Fruit fly (Drosophila melanogaster) whole organism, embryonic: ENCODE measurements around the gene Gpdh3.

Source experiments
- Bteb2 ChIP-seq: fragments of 200-800 bp; sonication (Bioruptor generic); optimal IDR thresholded peaks from 2 replicates; lab custom pipeline; 2016; ENCODE audit warnings: missing biosample characterization, missing genetic modification characterization
- CG10543 ChIP-seq: fragments of 200-800 bp; sonication (Bioruptor generic); optimal IDR thresholded peaks from 3 replicates; lab custom pipeline; 2017; ENCODE audit warnings: missing biosample characterization, mild to moderate bottlenecking, missing genetic modification characterization, moderate library complexity
- CG11093 ChIP-seq: fragments of 200-800 bp; sonication (Bioruptor generic); IDR thresholded peaks from 3 replicates; pipeline ENCODE4 v1.3.6; 2022; ENCODE audit warnings: missing biosample characterization, missing genetic modification characterization
- CG11560 ChIP-seq: fragments of 200-800 bp; sonication (Bioruptor generic); IDR thresholded peaks from 3 replicates; pipeline ENCODE4 v1.3.6; 2022; ENCODE audit warnings: missing biosample characterization, missing genetic modification characterization
- CG15696 ChIP-seq: fragments of 200-800 bp; sonication (Bioruptor generic); optimal IDR thresholded peaks from 2 replicates; lab custom pipeline; 2019; ENCODE audit warnings: missing biosample characterization, mild to moderate bottlenecking, missing genetic modification characterization, moderate library complexity
- CG1832 ChIP-seq: fragments of 200-800 bp; sonication (Bioruptor generic); optimal IDR thresholded peaks from 2 replicates; lab custom pipeline; 2017; ENCODE audit warnings: missing biosample characterization, mild to moderate bottlenecking, missing genetic modification characterization, inconsistent platforms
- CG2120 ChIP-seq: fragments of 200-800 bp; sonication (Bioruptor generic); optimal IDR thresholded peaks from 3 replicates; lab custom pipeline; 2016; ENCODE audit warnings: missing biosample characterization, missing genetic modification characterization
- CG2129 ChIP-seq: fragments of 200-800 bp; sonication (Bioruptor generic); IDR thresholded peaks from 2 replicates; pipeline ENCODE4 v1.3.6; 2022; ENCODE audit warnings: missing biosample characterization, missing genetic modification characterization; ENCODE audit not compliant: partially characterized antibody
- CG2889 ChIP-seq: fragments of 200-800 bp; sonication (Bioruptor generic); IDR thresholded peaks from 3 replicates; pipeline ENCODE4 v1.3.6; 2022; ENCODE audit warnings: missing biosample characterization, missing genetic modification characterization
- CG4617 ChIP-seq: fragments of 200-800 bp; sonication (Bioruptor generic); optimal IDR thresholded peaks from 3 replicates; lab custom pipeline; 2016; ENCODE audit warnings: missing biosample characterization, missing genetic modification characterization, borderline replicate concordance
- CG5180 ChIP-seq: fragments of 200-800 bp; sonication (Bioruptor generic); optimal IDR thresholded peaks from 3 replicates; lab custom pipeline; 2017; ENCODE audit warnings: missing biosample characterization, missing genetic modification characterization, mild to moderate bottlenecking, moderate library complexity, missing genetic modification reagents
- CG7372 ChIP-seq: fragments of 200-800 bp; sonication (Bioruptor generic); IDR thresholded peaks from 2 replicates; pipeline ENCODE4 v1.3.6; 2022; ENCODE audit warnings: missing biosample characterization, missing genetic modification characterization
- CG7928 ChIP-seq: fragments of 200-800 bp; sonication (Bioruptor generic); optimal IDR thresholded peaks from 2 replicates; lab custom pipeline; 2017; ENCODE audit warnings: missing biosample characterization, mild to moderate bottlenecking, missing genetic modification characterization
- CG8765 ChIP-seq: fragments of 200-800 bp; sonication (Bioruptor generic); IDR thresholded peaks from 2 replicates; pipeline ENCODE4 v1.3.6; 2022; ENCODE audit warnings: missing biosample characterization, missing genetic modification characterization
- CG9609 ChIP-seq: fragments of 200-800 bp; sonication (Bioruptor generic); optimal IDR thresholded peaks from 3 replicates; lab custom pipeline; 2016; ENCODE audit warnings: missing biosample characterization, missing genetic modification characterization
- CG9727 ChIP-seq: fragments of 200-800 bp; sonication (Bioruptor generic); optimal IDR thresholded peaks from 3 replicates; lab custom pipeline; 2017; ENCODE audit warnings: missing biosample characterization, mild to moderate bottlenecking, missing genetic modification characterization
- Dll ChIP-seq: fragments of 200-800 bp; sonication (Bioruptor generic); IDR thresholded peaks from 4 replicates; pipeline ENCODE4 v1.3.6; 2022; ENCODE audit warnings: missing biosample characterization, missing genetic modification characterization; ENCODE audit not compliant: partially characterized antibody
- Fer2 ChIP-seq: fragments of 200-800 bp; sonication (Bioruptor generic); optimal IDR thresholded peaks from 2 replicates; lab custom pipeline; 2018; ENCODE audit warnings: missing biosample characterization, mild to moderate bottlenecking, missing genetic modification characterization, moderate library complexity
- Gsc ChIP-seq: fragments of 200-800 bp; sonication (Bioruptor generic); IDR thresholded peaks from 2 replicates; pipeline ENCODE4 v1.3.6; 2022; ENCODE audit warnings: missing biosample characterization, missing genetic modification characterization
- H2.0 ChIP-seq: fragments of 200-800 bp; sonication (Bioruptor generic); IDR thresholded peaks from 2 replicates; pipeline ENCODE4 v1.3.6; 2022; ENCODE audit warnings: missing biosample characterization, missing genetic modification characterization
- HmgZ ChIP-seq: fragments of 200-800 bp; sonication (Bioruptor generic); optimal IDR thresholded peaks from 2 replicates; lab custom pipeline; 2018; ENCODE audit warnings: missing biosample characterization, mild to moderate bottlenecking, missing genetic modification characterization
- Med ChIP-seq: fragments of 200-800 bp; sonication (Bioruptor generic); peaks from one replicate; lab custom pipeline; 2016; ENCODE audit warnings: missing biosample characterization, missing genetic modification characterization, mild to moderate bottlenecking, inconsistent platforms, moderate library complexity
- Six4 ChIP-seq: fragments of 200-800 bp; sonication (Bioruptor generic); optimal IDR thresholded peaks from 2 replicates; lab custom pipeline; 2016; ENCODE audit warnings: missing biosample characterization, missing genetic modification characterization
- Sry-δ ChIP-seq: fragments of 200-800 bp; sonication (Bioruptor generic); optimal IDR thresholded peaks from 2 replicates; lab custom pipeline; 2016; ENCODE audit warnings: missing biosample characterization, missing genetic modification characterization
- Stat92E ChIP-seq, 3 experiments: fragments of >200 bp in 2 of 3; fragments of 200-800 bp in 1 of 3; sonication (Bioruptor generic) in 1 of 3; optimal IDR thresholded peaks; 2 replicates each; lab custom pipeline; 2017 to 2019; ENCODE audit warnings: missing biosample characterization in 3 of 3, missing genetic modification characterization in 3 of 3, mild to moderate bottlenecking in 1 of 3, moderate library complexity in 1 of 3
- Vsx1 ChIP-seq: fragments of 200-800 bp; sonication (Bioruptor generic); optimal IDR thresholded peaks from 2 replicates; lab custom pipeline; 2017; ENCODE audit warnings: missing biosample characterization, mild to moderate bottlenecking, missing genetic modification characterization, missing genetic modification reagents
- al ChIP-seq: fragments of 200-800 bp; sonication (Bioruptor generic); IDR thresholded peaks from 2 replicates; pipeline ENCODE4 v1.3.6; 2022; ENCODE audit warnings: missing biosample characterization, missing genetic modification characterization
- crol ChIP-seq: fragments of 200-800 bp; sonication (Bioruptor generic); IDR thresholded peaks from 2 replicates; pipeline ENCODE4 v1.3.6; 2022; ENCODE audit warnings: missing biosample characterization, missing genetic modification characterization
- dimm ChIP-seq: fragments of 200-800 bp; sonication (Bioruptor generic); IDR thresholded peaks from 2 replicates; pipeline ENCODE4 v1.3.6; 2022; ENCODE audit warnings: missing biosample characterization, missing genetic modification characterization
- gce ChIP-seq: fragments of 200-800 bp; sonication (Bioruptor generic); IDR thresholded peaks from 3 replicates; pipeline ENCODE4 v1.3.6; 2022; ENCODE audit warnings: missing biosample characterization, missing genetic modification characterization
- gem ChIP-seq: fragments of 200-800 bp; sonication (Bioruptor generic); optimal IDR thresholded peaks from 2 replicates; lab custom pipeline; 2019; ENCODE audit warnings: missing biosample characterization, mild to moderate bottlenecking, missing genetic modification characterization, moderate library complexity
- hkb ChIP-seq, 2 experiments: fragments of 200-800 bp in 1 of 2; fragments of >200 bp in 1 of 2; sonication (Bioruptor generic) in 1 of 2; IDR thresholded peaks in 1 of 2; optimal IDR thresholded peaks in 1 of 2; 2 replicates each; pipeline versions ENCODE4 v1.3.6 to Lab custom; 2017 to 2022; ENCODE audit warnings: missing biosample characterization in 1 of 2, missing genetic modification characterization in 1 of 2
- jigr1 ChIP-seq: fragments of 200-800 bp; sonication (Bioruptor generic); IDR thresholded peaks from 3 replicates; pipeline ENCODE4 v1.3.6; 2022; ENCODE audit warnings: missing biosample characterization, missing genetic modification characterization
- jumu ChIP-seq: fragments of 200-800 bp; sonication (Bioruptor generic); optimal IDR thresholded peaks from 3 replicates; lab custom pipeline; 2016; ENCODE audit warnings: missing biosample characterization, missing genetic modification characterization
- lbe ChIP-seq: fragments of 200-800 bp; sonication (Bioruptor generic); optimal IDR thresholded peaks from 2 replicates; lab custom pipeline; 2016; ENCODE audit warnings: missing biosample characterization, mild to moderate bottlenecking, missing genetic modification characterization
- nau ChIP-seq: fragments of 200-800 bp; sonication (Bioruptor generic); optimal IDR thresholded peaks from 3 replicates; lab custom pipeline; 2017; ENCODE audit warnings: missing biosample characterization, mild to moderate bottlenecking, missing genetic modification characterization, missing genetic modification reagents
- odd ChIP-seq: fragments of 200-800 bp; sonication (Bioruptor generic); optimal IDR thresholded peaks from 2 replicates; lab custom pipeline; 2017; ENCODE audit warnings: missing biosample characterization, mild to moderate bottlenecking, missing genetic modification characterization
- prd ChIP-seq, 3 experiments: fragments of >200 bp in 2 of 3; fragments of 200-800 bp in 1 of 3; sonication (Bioruptor generic) in 1 of 3; optimal IDR thresholded peaks in 2 of 3; IDR thresholded peaks in 1 of 3; 2 replicates in 2 of 3; 3 replicates in 1 of 3; pipeline versions ENCODE4 v1.3.6 to Lab custom; 2017 to 2022; ENCODE audit warnings: missing biosample characterization in 1 of 3, missing genetic modification characterization in 1 of 3
- pzg ChIP-seq: fragments of 200-800 bp; sonication (Bioruptor generic); optimal IDR thresholded peaks from 3 replicates; lab custom pipeline; 2018; ENCODE audit warnings: missing biosample characterization, mild to moderate bottlenecking, missing genetic modification characterization, moderate library complexity
- repo ChIP-seq: fragments of 200-800 bp; sonication (Bioruptor generic); optimal IDR thresholded peaks from 2 replicates; lab custom pipeline; 2016; ENCODE audit warnings: missing biosample characterization, missing genetic modification characterization
- sc ChIP-seq, 3 experiments: fragments of >200 bp in 2 of 3; fragments of 200-800 bp in 1 of 3; sonication (Bioruptor generic) in 1 of 3; optimal IDR thresholded peaks; 2 replicates in 2 of 3; 3 replicates in 1 of 3; lab custom pipeline; 2017; ENCODE audit warnings: mild to moderate bottlenecking in 1 of 3, missing biosample characterization in 1 of 3, missing genetic modification characterization in 1 of 3, missing genetic modification reagents in 1 of 3
- sima ChIP-seq: fragments of 200-800 bp; sonication (Bioruptor generic); optimal IDR thresholded peaks from 2 replicates; lab custom pipeline; 2016; ENCODE audit warnings: missing biosample characterization, missing genetic modification characterization
- so ChIP-seq: fragments of 200-800 bp; sonication (Bioruptor generic); IDR thresholded peaks from 3 replicates; pipeline ENCODE4 v1.3.6; 2022; ENCODE audit warnings: missing biosample characterization, missing genetic modification characterization
- sr ChIP-seq: fragments of 200-800 bp; sonication (Bioruptor generic); IDR thresholded peaks from 3 replicates; pipeline ENCODE4 v1.3.6; 2022; ENCODE audit warnings: missing biosample characterization, missing genetic modification characterization
- unc-4 ChIP-seq: fragments of 200-800 bp; sonication (Bioruptor generic); IDR thresholded peaks from 2 replicates; pipeline ENCODE4 v1.3.6; 2022; ENCODE audit warnings: missing biosample characterization, missing genetic modification characterization; ENCODE audit not compliant: partially characterized antibody
- unpg ChIP-seq: fragments of 200-800 bp; sonication (Bioruptor generic); optimal IDR thresholded peaks from 3 replicates; lab custom pipeline; 2018; ENCODE audit warnings: missing biosample characterization, mild to moderate bottlenecking, missing genetic modification characterization, moderate library complexity
- wdn ChIP-seq: fragments of 200-800 bp; sonication (Bioruptor generic); IDR thresholded peaks from 2 replicates; pipeline ENCODE4 v1.3.6; 2022; ENCODE audit warnings: missing biosample characterization, missing genetic modification characterization
- z ChIP-seq: fragments of 200-800 bp; sonication (Bioruptor generic); IDR thresholded peaks from 3 replicates; pipeline ENCODE4 v1.3.6; 2022; ENCODE audit warnings: missing biosample characterization, missing genetic modification characterization

The Gpdh3 gene

DNA sequence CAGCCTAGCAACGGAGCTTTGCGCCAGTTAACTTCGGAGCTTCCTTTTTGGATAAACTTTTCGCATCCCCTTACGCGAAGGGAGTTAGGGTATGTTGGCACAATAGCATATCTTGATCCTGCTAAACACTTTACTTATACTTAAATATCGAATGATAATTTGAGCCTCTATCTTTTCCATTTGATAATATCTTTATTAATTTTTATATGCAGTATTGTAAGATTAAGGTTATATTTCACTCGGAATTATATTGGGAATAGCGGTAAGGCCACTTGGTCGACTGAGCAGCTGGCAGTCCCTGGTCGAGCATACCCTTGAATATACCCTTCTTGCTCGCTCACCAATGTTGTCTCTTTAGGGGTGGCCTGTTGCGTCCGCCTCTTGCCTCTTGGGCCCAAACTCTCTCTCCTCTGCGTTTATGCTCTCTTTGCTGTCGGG lies 13.0 kb upstream of the Gpdh3 start (continued):
- peak; percentile 6; the same call in 1 of the 2 replicates for TF ChIP-seq CG8765 (GFP tag; lab: Robert Waterston, UW)
- no peak for TF ChIP-seq crol (GFP tag; lab: Robert Waterston, UW)
- TF ChIP-seq sc (optimal IDR thresholded peaks at IDR 0.05; lab: Kevin White, UChicago), result no peak
- peak; percentile 17 for TF ChIP-seq sc (GFP tag; optimal IDR thresholded peaks at IDR 0.05; lab: Kevin White, UChicago)
- no peak for TF ChIP-seq jumu (GFP tag; lab: Kevin White, UChicago)
- no peak for TF ChIP-seq sima (GFP tag; lab: Kevin White, UChicago)
- peak; percentile 76 for TF ChIP-seq gem (tag; lab: Kevin White, UChicago)
- TF ChIP-seq so (GFP tag; lab: Robert Waterston, UW), result peak; percentile 77; the same call in 2 of the 3 replicates
- TF ChIP-seq dimm (GFP tag; lab: Robert Waterston, UW), result peak; percentile 29; the same call in 1 of the 2 replicates
- no peak for TF ChIP-seq prd (optimal IDR thresholded peaks at IDR 0.05; lab: Kevin White, UChicago)
- TF ChIP-seq prd (GFP tag; IDR thresholded peaks at IDR 0.05; lab: Robert Waterston, UW), result peak; percentile 78
- TF ChIP-seq Vsx1 (GFP tag; lab: Kevin White, UChicago), result no peak
- peak; percentile 37 for TF ChIP-seq HmgZ (tag; lab: Kevin White, UChicago)
- peak; percentile 74 for TF ChIP-seq CG2889 (GFP tag; lab: Robert Waterston, UW)
- peak; percentile 8 for TF ChIP-seq CG4617 (GFP tag; lab: Kevin White, UChicago)
- no peak for TF ChIP-seq hkb (optimal IDR thresholded peaks at IDR 0.05; lab: Kevin White, UChicago)
- peak; percentile 70 for TF ChIP-seq hkb (GFP tag; IDR thresholded peaks at IDR 0.05; lab: Robert Waterston, UW)
- no peak for TF ChIP-seq Dll
- TF ChIP-seq repo (GFP tag; lab: Kevin White, UChicago), result no peak
- peak; percentile 56 for TF ChIP-seq CG7372
- TF ChIP-seq Six4 (GFP tag; lab: Kevin White, UChicago), result peak; percentile 37
- peak; percentile 60; the same call in 1 of the 3 replicates for TF ChIP-seq jigr1 (GFP tag; lab: Robert Waterston, UW)
- no peak for TF ChIP-seq z (GFP tag; lab: Robert Waterston, UW)
- TF ChIP-seq sr (GFP tag; lab: Robert Waterston, UW), result no peak
- TF ChIP-seq nau, result no peak
- TF ChIP-seq odd, result peak; percentile 49
- TF ChIP-seq CG5180 (GFP tag; lab: Kevin White, UChicago), result peak; percentile 25
- peak; percentile 45 for TF ChIP-seq Fer2 (tag; lab: Kevin White, UChicago)
- TF ChIP-seq CG11093 (GFP tag; lab: Robert Waterston, UW), result peak; percentile 55; the same call in 1 of the 3 replicates
- no peak for TF ChIP-seq gce (GFP tag; lab: Robert Waterston, UW)
- TF ChIP-seq Gsc (GFP tag; lab: Robert Waterston, UW), result no peak
- TF ChIP-seq Stat92E (GFP tag; optimal IDR thresholded peaks at IDR 0.05; lab: Kevin White, UChicago), result no peak
- TF ChIP-seq CG11560, result peak; percentile 60; the same call in 2 of the 3 replicates
- TF ChIP-seq CG9727 (GFP tag; lab: Kevin White, UChicago), result peak; percentile 74
- TF ChIP-seq CG2120 (GFP tag; lab: Kevin White, UChicago), result peak; percentile 79
- TF ChIP-seq H2.0 (GFP tag; lab: Robert Waterston, UW), result peak; percentile 83
- peak; percentile 57 for TF ChIP-seq unpg (GFP tag; lab: Kevin White, UChicago)
- no peak for TF ChIP-seq Bteb2 (GFP tag; lab: Kevin White, UChicago)
- TF ChIP-seq lbe (GFP tag; lab: Kevin White, UChicago), result peak; percentile 25
- no peak for TF ChIP-seq CG2129 (GFP tag; lab: Robert Waterston, UW)
- TF ChIP-seq CG10543 (GFP tag; lab: Kevin White, UChicago), result peak; percentile 61
- TF ChIP-seq CG15696 (tag; lab: Kevin White, UChicago), result peak; percentile 29
- no peak for TF ChIP-seq CG9609 (GFP tag; lab: Kevin White, UChicago)
- peak; percentile 72 for TF ChIP-seq wdn (GFP tag; lab: Robert Waterston, UW)
- TF ChIP-seq CG1832 (GFP tag; lab: Kevin White, UChicago), result no peak
- no peak for TF ChIP-seq CG7928 (GFP tag; lab: Kevin White, UChicago)
- TF ChIP-seq Sry-δ, result no peak
- no peak for TF ChIP-seq pzg (GFP tag; lab: Kevin White, UChicago)
- TF ChIP-seq unc-4 (GFP tag; lab: Robert Waterston, UW), result no peak
- TF ChIP-seq al (GFP tag; lab: Robert Waterston, UW), result peak; percentile 60; the same call in 1 of the 2 replicates
- peak; percentile 79 for TF ChIP-seq Med (GFP tag; lab: Kevin White, UChicago)
